Worm (Caenorhabditis elegans): ENCODE results near the gene T27E4.7.

- TF ChIP-seq nhr-12 (tag; optimal IDR thresholded peaks at IDR 0.05) (no peak), nhr-28 (tag; optimal IDR thresholded peaks at IDR 0.05) (no peak), nhr-237 (tag; optimal IDR thresholded peaks at IDR 0.05) (no peak), mab-5 (tag; optimal IDR thresholded peaks at IDR 0.05) (no peak), snpc-4 (tag; optimal IDR thresholded peaks at IDR 0.05) (no peak), ztf-11 (tag; optimal IDR thresholded peaks at IDR 0.05) (no peak), flh-1 (GFP tag; optimal IDR thresholded peaks at IDR 0.05) (no peak), nhr-76 (tag; optimal IDR thresholded peaks at IDR 0.05) (no peak), blmp-1 (tag; optimal IDR thresholded peaks at IDR 0.05) (no peak), lsy-2 (tag; optimal IDR thresholded peaks at IDR 0.05) (no peak), unc-39 (tag; optimal IDR thresholded peaks at IDR 0.05) (no peak), ceh-83 (GFP tag; optimal IDR thresholded peaks at IDR 0.05) (no peak), elt-3 (tag; optimal IDR thresholded peaks at IDR 0.05) (no peak), ces-1 (GFP tag; optimal IDR thresholded peaks at IDR 0.05) (no peak)
Measured at ce11 chrV:9125345-9125744, 49.2 kb upstream of the T27E4.7 start, which contains the start of gene F21C10.5.

All from whole organism, mixed stage, embryonic.